Fruit fly (Drosophila melanogaster) whole organism, prepupa: ENCODE results near the gene Acp63F.

ENCODE experiments used
- CG10631 ChIP-seq: fragments of 200-800 bp; sonication (Bioruptor generic); optimal IDR thresholded peaks from 2 replicates; lab custom pipeline; 2016; ENCODE audit warnings: missing biosample characterization, missing genetic modification characterization
- CG10669 ChIP-seq: fragments of 200-800 bp; sonication (Bioruptor generic); optimal IDR thresholded peaks from 3 replicates; lab custom pipeline; 2018; ENCODE audit warnings: missing biosample characterization, mild to moderate bottlenecking, missing genetic modification characterization, moderate library complexity
- CG11294 ChIP-seq: fragments of 200-800 bp; sonication (Bioruptor generic); IDR thresholded peaks from 2 replicates; pipeline ENCODE4 v1.3.6; 2022; ENCODE audit warnings: missing biosample characterization, missing genetic modification characterization
- CG11762 ChIP-seq: fragments of 200-800 bp; sonication (Bioruptor generic); optimal IDR thresholded peaks from 3 replicates; lab custom pipeline; 2016; ENCODE audit warnings: missing biosample characterization, missing genetic modification characterization; ENCODE audit not compliant: insufficient read depth
- CG11902 ChIP-seq: fragments of 200-800 bp; sonication (Bioruptor generic); optimal IDR thresholded peaks from 3 replicates; lab custom pipeline; 2016; ENCODE audit warnings: missing biosample characterization, missing genetic modification characterization
- CG15336 ChIP-seq: fragments of 200-800 bp; sonication (Bioruptor generic); IDR thresholded peaks from 2 replicates; pipeline ENCODE4 v1.3.6; 2022; ENCODE audit warnings: missing biosample characterization, missing genetic modification characterization
- CG16779 ChIP-seq: fragments of 200-800 bp; sonication (Bioruptor generic); optimal IDR thresholded peaks from 3 replicates; lab custom pipeline; 2017; ENCODE audit warnings: missing biosample characterization, mild to moderate bottlenecking, missing genetic modification characterization
- CG31627 ChIP-seq: fragments of 200-800 bp; sonication (Bioruptor generic); optimal IDR thresholded peaks from 3 replicates; lab custom pipeline; 2016; ENCODE audit warnings: missing biosample characterization, missing genetic modification characterization
- CG32006 ChIP-seq: fragments of 200-800 bp; sonication (Bioruptor generic); optimal IDR thresholded peaks from 3 replicates; lab custom pipeline; 2017; ENCODE audit warnings: missing biosample characterization, mild to moderate bottlenecking, missing genetic modification characterization
- CG34406 ChIP-seq: fragments of 200-800 bp; sonication (Bioruptor generic); optimal IDR thresholded peaks from 3 replicates; lab custom pipeline; 2016; ENCODE audit warnings: missing biosample characterization, missing genetic modification characterization
- CG3919 ChIP-seq: fragments of 200-800 bp; sonication (Bioruptor generic); optimal IDR thresholded peaks from 3 replicates; lab custom pipeline; 2016; ENCODE audit warnings: missing biosample characterization, missing genetic modification characterization
- CG4318 ChIP-seq: fragments of 200-800 bp; sonication (Bioruptor generic); optimal IDR thresholded peaks from 3 replicates; lab custom pipeline; 2017; ENCODE audit warnings: missing biosample characterization, mild to moderate bottlenecking, missing genetic modification characterization
- CG6163 ChIP-seq: fragments of 200-800 bp; sonication (Bioruptor generic); IDR thresholded peaks from 3 replicates; pipeline ENCODE4 v1.3.6; 2022; ENCODE audit warnings: missing biosample characterization, missing genetic modification characterization
- CG6276 ChIP-seq: fragments of 200-800 bp; sonication (Bioruptor generic); optimal IDR thresholded peaks from 2 replicates; lab custom pipeline; 2017; ENCODE audit warnings: missing biosample characterization, mild to moderate bottlenecking, missing genetic modification characterization
- CG6792 ChIP-seq: fragments of 200-800 bp; sonication (Bioruptor generic); optimal IDR thresholded peaks from 3 replicates; lab custom pipeline; 2016; ENCODE audit warnings: missing biosample characterization, missing genetic modification characterization
- CG6808 ChIP-seq: fragments of 200-800 bp; sonication (Bioruptor generic); optimal IDR thresholded peaks from 3 replicates; lab custom pipeline; 2017; ENCODE audit warnings: missing biosample characterization, missing genetic modification characterization, mild to moderate bottlenecking, moderate library complexity, missing genetic modification reagents
- CG6854 ChIP-seq: fragments of 200-800 bp; sonication (Bioruptor generic); optimal IDR thresholded peaks from 2 replicates; lab custom pipeline; 2017; ENCODE audit warnings: missing biosample characterization, mild to moderate bottlenecking, missing genetic modification characterization
- CG8119 ChIP-seq: fragments of 200-800 bp; sonication (Bioruptor generic); IDR thresholded peaks from 3 replicates; pipeline ENCODE4 v1.3.6; 2022; ENCODE audit warnings: missing biosample characterization, missing genetic modification characterization
- CG8319 ChIP-seq: fragments of 200-800 bp; sonication (Bioruptor generic); optimal IDR thresholded peaks from 3 replicates; lab custom pipeline; 2016; ENCODE audit warnings: missing biosample characterization, missing genetic modification characterization
- CG8632 ChIP-seq: fragments of 200-800 bp; sonication (Bioruptor generic); optimal IDR thresholded peaks from 3 replicates; lab custom pipeline; 2016; ENCODE audit warnings: missing biosample characterization, missing genetic modification characterization
- CG9139 ChIP-seq: fragments of 200-800 bp; sonication (Bioruptor generic); optimal IDR thresholded peaks from 3 replicates; lab custom pipeline; 2017; ENCODE audit warnings: missing biosample characterization, mild to moderate bottlenecking, missing genetic modification characterization
- Eip75B ChIP-seq: fragments of 200-800 bp; sonication (Bioruptor generic); optimal IDR thresholded peaks from 3 replicates; lab custom pipeline; 2016; ENCODE audit warnings: missing biosample characterization, missing genetic modification characterization
- Eip78C ChIP-seq: fragments of 200-800 bp; sonication (Bioruptor generic); peaks from one replicate; lab custom pipeline; 2016; ENCODE audit warnings: missing biosample characterization, missing genetic modification characterization
- Eip93F ChIP-seq: fragments of 200-800 bp; sonication (Bioruptor generic); optimal IDR thresholded peaks from 2 replicates; lab custom pipeline; 2016; ENCODE audit warnings: missing biosample characterization, mild to moderate bottlenecking, missing genetic modification characterization
- Ets21C ChIP-seq: fragments of 200-800 bp; sonication (Bioruptor generic); optimal IDR thresholded peaks from 3 replicates; lab custom pipeline; 2016; ENCODE audit warnings: missing biosample characterization, missing genetic modification characterization
- Ets96B ChIP-seq: fragments of 200-800 bp; optimal IDR thresholded peaks from 2 replicates; lab custom pipeline; 2019; ENCODE audit warnings: missing biosample characterization, mild to moderate bottlenecking, missing genetic modification characterization, moderate library complexity
- Gug ChIP-seq: fragments of 200-800 bp; sonication (Bioruptor generic); IDR thresholded peaks from 2 replicates; pipeline ENCODE4 v1.3.6; 2022; ENCODE audit warnings: missing biosample characterization, missing genetic modification characterization
- Hr38 ChIP-seq: sonication (Bioruptor generic); optimal IDR thresholded peaks from 2 replicates; lab custom pipeline; 2016; ENCODE audit warnings: missing biosample characterization, missing genetic modification characterization
- Hr39 ChIP-seq: fragments of 200-800 bp; sonication (Bioruptor generic); optimal IDR thresholded peaks from 2 replicates; lab custom pipeline; 2016; ENCODE audit warnings: missing biosample characterization, missing genetic modification characterization
- Hr4 ChIP-seq: fragments of 200-800 bp; sonication (Bioruptor generic); optimal IDR thresholded peaks from 3 replicates; lab custom pipeline; 2016; ENCODE audit warnings: missing biosample characterization, missing genetic modification characterization
- Lpt ChIP-seq: fragments of 200-800 bp; sonication (Bioruptor generic); optimal IDR thresholded peaks from 3 replicates; lab custom pipeline; 2016; ENCODE audit warnings: missing biosample characterization, missing genetic modification characterization
- Met ChIP-seq: fragments of 200-800 bp; sonication (Bioruptor generic); optimal IDR thresholded peaks from 3 replicates; lab custom pipeline; 2016; ENCODE audit warnings: missing biosample characterization, missing genetic modification characterization
- OdsH ChIP-seq: fragments of 200-800 bp; sonication (Bioruptor generic); optimal IDR thresholded peaks from 3 replicates; lab custom pipeline; 2016; ENCODE audit warnings: missing biosample characterization, missing genetic modification characterization
- Smox ChIP-seq: fragments of 200-800 bp; sonication (Bioruptor generic); optimal IDR thresholded peaks from 3 replicates; lab custom pipeline; 2016; ENCODE audit warnings: missing biosample characterization, missing genetic modification characterization
- Sox14 ChIP-seq: fragments of 200-800 bp; sonication (Bioruptor generic); optimal IDR thresholded peaks from 3 replicates; lab custom pipeline; 2016; ENCODE audit warnings: missing biosample characterization, missing genetic modification characterization
- achi ChIP-seq: fragments of 200-800 bp; sonication (Bioruptor generic); optimal IDR thresholded peaks from 3 replicates; lab custom pipeline; 2016; ENCODE audit warnings: missing biosample characterization, missing genetic modification characterization
- acj6 ChIP-seq: fragments of 200-800 bp; sonication (Bioruptor generic); optimal IDR thresholded peaks from 3 replicates; lab custom pipeline; 2016; ENCODE audit warnings: missing biosample characterization, missing genetic modification characterization
- cyc ChIP-seq: fragments of 200-800 bp; sonication (Bioruptor generic); optimal IDR thresholded peaks from 3 replicates; lab custom pipeline; 2016; ENCODE audit warnings: missing biosample characterization, missing genetic modification characterization
- dac ChIP-seq: fragments of 200-800 bp; sonication (Bioruptor generic); optimal IDR thresholded peaks from 2 replicates; lab custom pipeline; 2017; ENCODE audit warnings: missing biosample characterization, mild to moderate bottlenecking, missing genetic modification characterization
- eg ChIP-seq: fragments of 200-800 bp; sonication (Bioruptor generic); IDR thresholded peaks from 3 replicates; pipeline ENCODE4 v1.3.6; 2022; ENCODE audit warnings: missing biosample characterization, missing genetic modification characterization
- esn ChIP-seq: fragments of 200-800 bp; sonication (Bioruptor generic); optimal IDR thresholded peaks from 2 replicates; lab custom pipeline; 2016; ENCODE audit warnings: missing biosample characterization, mild to moderate bottlenecking, missing genetic modification characterization, moderate library complexity
- fd59A ChIP-seq: fragments of 200-800 bp; sonication (Bioruptor generic); optimal IDR thresholded peaks from 2 replicates; lab custom pipeline; 2017; ENCODE audit warnings: missing biosample characterization, mild to moderate bottlenecking, missing genetic modification characterization, missing genetic modification reagents
- fd85E ChIP-seq: fragments of 200-800 bp; sonication (Bioruptor generic); optimal IDR thresholded peaks from 3 replicates; lab custom pipeline; 2016; ENCODE audit warnings: missing biosample characterization, missing genetic modification characterization
- fkh ChIP-seq: fragments of 200-800 bp; sonication (Bioruptor generic); optimal IDR thresholded peaks from 3 replicates; lab custom pipeline; 2017; ENCODE audit warnings: missing biosample characterization, mild to moderate bottlenecking, missing genetic modification characterization, moderate library complexity
- lz ChIP-seq: fragments of 200-800 bp; sonication (Bioruptor generic); optimal IDR thresholded peaks from 3 replicates; lab custom pipeline; 2016; ENCODE audit warnings: missing biosample characterization, missing genetic modification characterization
- net ChIP-seq: fragments of 200-800 bp; sonication (Bioruptor generic); optimal IDR thresholded peaks from 3 replicates; lab custom pipeline; 2016; ENCODE audit warnings: missing biosample characterization, missing genetic modification characterization
- pdm3 ChIP-seq: fragments of 200-800 bp; sonication (Bioruptor generic); optimal IDR thresholded peaks from 3 replicates; lab custom pipeline; 2016; ENCODE audit warnings: missing biosample characterization, missing genetic modification characterization
- salr ChIP-seq, 2 experiments: fragments of 200-800 bp; sonication (Bioruptor generic); optimal IDR thresholded peaks; 3 replicates each; lab custom pipeline; 2016 to 2018; ENCODE audit warnings: missing biosample characterization in 2 of 2, missing genetic modification characterization in 2 of 2, mild to moderate bottlenecking in 1 of 2
- spab ChIP-seq: fragments of 200-800 bp; sonication (Bioruptor generic); optimal IDR thresholded peaks from 2 replicates; lab custom pipeline; 2017; ENCODE audit warnings: missing biosample characterization, mild to moderate bottlenecking, missing genetic modification characterization, missing genetic modification reagents
- ss ChIP-seq, 2 experiments: fragments of 200-800 bp; sonication (Bioruptor generic); optimal IDR thresholded peaks; 2 replicates in 1 of 2; 3 replicates in 1 of 2; lab custom pipeline; 2017 to 2018; ENCODE audit warnings: mild to moderate bottlenecking in 2 of 2, missing biosample characterization in 2 of 2, missing genetic modification characterization in 2 of 2, moderate library complexity in 1 of 2
- svp ChIP-seq: fragments of 200-800 bp; sonication (Bioruptor generic); peaks from one replicate; lab custom pipeline; 2016; ENCODE audit warnings: missing biosample characterization, missing genetic modification characterization
- topi ChIP-seq: fragments of 200-800 bp; sonication (Bioruptor generic); optimal IDR thresholded peaks from 3 replicates; lab custom pipeline; 2016; ENCODE audit warnings: missing biosample characterization, missing genetic modification characterization

Gene Acp63F

dm6 chr3L:3772284-3772987 lies 43.7 kb downstream of the Acp63F start:
- no peak for TF ChIP-seq CG9139 (GFP tag; lab: Kevin White, UChicago)
- peak; percentile 56 for TF ChIP-seq Lpt (GFP tag; lab: Kevin White, UChicago)
- TF ChIP-seq eg (GFP tag; lab: Robert Waterston, UW) = peak; percentile 74; the same call in 2 of the 3 replicates
- no peak for TF ChIP-seq Gug (GFP tag; lab: Robert Waterston, UW)
- TF ChIP-seq CG15336 (GFP tag; lab: Robert Waterston, UW) = peak; percentile 79
- peak; percentile 41 for TF ChIP-seq OdsH (GFP tag; lab: Kevin White, UChicago)
- no peak for TF ChIP-seq CG10631
- no peak for TF ChIP-seq dac
- TF ChIP-seq Hr39 (GFP tag; lab: Kevin White, UChicago) = peak; percentile 33
- no peak for TF ChIP-seq Eip93F (GFP tag; lab: Kevin White, UChicago)
- peak; percentile 43 for TF ChIP-seq CG31627 (GFP tag; lab: Kevin White, UChicago)
- no peak for TF ChIP-seq Hr38 (GFP tag; lab: Kevin White, UChicago)
- TF ChIP-seq CG6808 (GFP tag; lab: Kevin White, UChicago) = no peak
- TF ChIP-seq CG8319 (GFP tag; lab: Kevin White, UChicago) = no peak
- TF ChIP-seq Eip78C (GFP tag; lab: Kevin White, UChicago) = peak; percentile 82
- TF ChIP-seq CG8632 (GFP tag; lab: Kevin White, UChicago) = peak; percentile 16
- TF ChIP-seq CG10669 = no peak
- TF ChIP-seq Ets21C (GFP tag; lab: Kevin White, UChicago) = peak; percentile 14
- no peak for TF ChIP-seq spab (GFP tag; lab: Kevin White, UChicago)
- no peak for TF ChIP-seq ss (GFP tag; optimal IDR thresholded peaks at IDR 0.05; lab: Kevin White, UChicago)
- peak; percentile 59 for TF ChIP-seq svp (GFP tag; lab: Kevin White, UChicago)
- TF ChIP-seq CG6854 (GFP tag; lab: Kevin White, UChicago) = no peak
- peak; percentile 36 for TF ChIP-seq CG11294 (GFP tag; lab: Robert Waterston, UW)
- peak; percentile 84 for TF ChIP-seq Hr4 (GFP tag; lab: Kevin White, UChicago)
- peak; percentile 64 for TF ChIP-seq CG32006 (GFP tag; lab: Kevin White, UChicago)
- TF ChIP-seq cyc = no peak
- no peak for TF ChIP-seq CG6276 (GFP tag; lab: Kevin White, UChicago)
- peak; percentile 26 for TF ChIP-seq net
- TF ChIP-seq CG34406 (GFP tag; lab: Kevin White, UChicago) = no peak
- TF ChIP-seq acj6 (GFP tag; lab: Kevin White, UChicago) = peak; percentile 39
- TF ChIP-seq Sox14 (GFP tag; lab: Kevin White, UChicago) = no peak
- no peak for TF ChIP-seq Ets96B (tag; lab: Kevin White, UChicago)
- TF ChIP-seq CG11902 (GFP tag; lab: Kevin White, UChicago) = no peak
- TF ChIP-seq lz = peak; percentile 27
- peak; percentile 37 for TF ChIP-seq achi (GFP tag; lab: Kevin White, UChicago)
- TF ChIP-seq Eip75B (GFP tag; lab: Kevin White, UChicago) = no peak
- TF ChIP-seq CG16779 (tag; lab: Kevin White, UChicago) = no peak
- peak; percentile 78 for TF ChIP-seq CG8119 (GFP tag; lab: Robert Waterston, UW)
- TF ChIP-seq CG11762 (GFP tag; lab: Kevin White, UChicago) = no peak
- no peak for TF ChIP-seq CG6792 (GFP tag; lab: Kevin White, UChicago)
- peak; percentile 46 for TF ChIP-seq esn (GFP tag; lab: Kevin White, UChicago)
- TF ChIP-seq Smox = peak; percentile 19
- TF ChIP-seq CG4318 = peak; percentile 24
- TF ChIP-seq pdm3 (GFP tag; lab: Kevin White, UChicago) = peak; percentile 61
- no peak for TF ChIP-seq fd85E (GFP tag; lab: Kevin White, UChicago)
- peak; percentile 66 for TF ChIP-seq CG6163 (GFP tag; lab: Robert Waterston, UW)
- peak; percentile 57 for TF ChIP-seq fkh (GFP tag; lab: Kevin White, UChicago)
- TF ChIP-seq topi (GFP tag; lab: Kevin White, UChicago) = no peak
- TF ChIP-seq CG3919 (GFP tag; lab: Kevin White, UChicago) = no peak
- TF ChIP-seq salr (GFP tag; optimal IDR thresholded peaks at IDR 0.05; lab: Kevin White, UChicago) = no peak
- TF ChIP-seq Met (GFP tag; lab: Kevin White, UChicago) = peak; percentile 48
- no peak for TF ChIP-seq fd59A (GFP tag; lab: Kevin White, UChicago)
